Fruit fly (Drosophila melanogaster) whole organism, embryonic: ENCODE measurements around the gene dikar.

Experiments
- Asciz ChIP-seq: fragments of 200-800 bp; sonication (Bioruptor generic); optimal IDR thresholded peaks from 2 replicates; lab custom pipeline; 2017; ENCODE audit warnings: missing biosample characterization, mild to moderate bottlenecking, missing genetic modification characterization, missing genetic modification reagents
- Awh ChIP-seq: fragments of 200-800 bp; sonication (Bioruptor generic); IDR thresholded peaks from 2 replicates; pipeline ENCODE4, ENCODE4 v1.3.6; 2022; ENCODE audit warnings: missing biosample characterization, missing genetic modification characterization
- B-H1 ChIP-seq: fragments of 200-800 bp; sonication (Bioruptor generic); IDR thresholded peaks from 3 replicates; pipeline ENCODE4 v1.3.6; 2022; ENCODE audit warnings: missing biosample characterization, missing genetic modification characterization
- Blimp-1 ChIP-seq: fragments of 200-800 bp; sonication (Bioruptor generic); optimal IDR thresholded peaks from 3 replicates; lab custom pipeline; 2018; ENCODE audit warnings: missing biosample characterization, missing genetic modification characterization, mild to moderate bottlenecking, moderate library complexity, missing genetic modification reagents
- CG10209 ChIP-seq: fragments of 200-800 bp; sonication (Bioruptor generic); optimal IDR thresholded peaks from 3 replicates; lab custom pipeline; 2017; ENCODE audit warnings: missing biosample characterization, mild to moderate bottlenecking, missing genetic modification characterization, missing genetic modification reagents
- CG10321 ChIP-seq: fragments of 200-800 bp; sonication (Bioruptor generic); IDR thresholded peaks from 2 replicates; pipeline ENCODE4 v1.3.6; 2022; ENCODE audit warnings: missing biosample characterization, missing genetic modification characterization
- CG10366 ChIP-seq: fragments of 200-800 bp; sonication (Bioruptor generic); IDR thresholded peaks from 2 replicates; pipeline ENCODE4 v1.3.6; 2022; ENCODE audit warnings: missing biosample characterization, missing genetic modification characterization
- CG11456 ChIP-seq: fragments of 200-800 bp; sonication (Bioruptor generic); IDR thresholded peaks from 3 replicates; pipeline ENCODE4 v1.3.6; 2022; ENCODE audit warnings: missing biosample characterization, missing genetic modification characterization
- CG12236 ChIP-seq: fragments of 200-800 bp; sonication (Bioruptor generic); optimal IDR thresholded peaks from 2 replicates; lab custom pipeline; 2016; ENCODE audit warnings: missing biosample characterization, missing genetic modification characterization
- CG13123 ChIP-seq: fragments of 200-800 bp; sonication (Bioruptor generic); optimal IDR thresholded peaks from 2 replicates; lab custom pipeline; 2016; ENCODE audit warnings: missing biosample characterization, missing genetic modification characterization
- CG14710 ChIP-seq: fragments of 200-800 bp; sonication (Bioruptor generic); optimal IDR thresholded peaks from 3 replicates; lab custom pipeline; 2019; ENCODE audit warnings: missing biosample characterization, mild to moderate bottlenecking, missing genetic modification characterization, moderate library complexity
- CG2116 ChIP-seq: fragments of 200-800 bp; sonication (Bioruptor generic); optimal IDR thresholded peaks from 3 replicates; lab custom pipeline; 2018; ENCODE audit warnings: missing biosample characterization, mild to moderate bottlenecking, missing genetic modification characterization
- CG32532 ChIP-seq: fragments of 200-800 bp; sonication (Bioruptor generic); IDR thresholded peaks from 2 replicates; pipeline ENCODE4 v1.3.6; 2022; ENCODE audit warnings: missing biosample characterization, missing genetic modification characterization
- CG9215 ChIP-seq: fragments of 200-800 bp; sonication (Bioruptor generic); IDR thresholded peaks from 2 replicates; pipeline ENCODE4 v1.3.6; 2022; ENCODE audit warnings: missing biosample characterization, missing genetic modification characterization
- CG9437 ChIP-seq: fragments of 200-800 bp; sonication (Bioruptor generic); optimal IDR thresholded peaks from 2 replicates; lab custom pipeline; 2018; ENCODE audit warnings: missing biosample characterization, mild to moderate bottlenecking, missing genetic modification characterization
- Doc3 ChIP-seq: fragments of 200-800 bp; sonication (Bioruptor generic); IDR thresholded peaks from 3 replicates; pipeline ENCODE4 v1.3.6; 2022; ENCODE audit warnings: missing biosample characterization, missing genetic modification characterization; ENCODE audit not compliant: partially characterized antibody
- E2f1 ChIP-seq: fragments of 200-800 bp; sonication (Bioruptor generic); IDR thresholded peaks from 2 replicates; pipeline ENCODE4 v1.3.6; 2022; ENCODE audit warnings: missing biosample characterization, missing genetic modification characterization
- Ets97D ChIP-seq: fragments of 200-800 bp; sonication (Bioruptor generic); optimal IDR thresholded peaks from 3 replicates; lab custom pipeline; 2016; ENCODE audit warnings: missing biosample characterization, missing genetic modification characterization
- HLH4C ChIP-seq: fragments of 200-800 bp; sonication (Bioruptor generic); IDR thresholded peaks from 3 replicates; pipeline ENCODE4 v1.3.6; 2022; ENCODE audit warnings: missing biosample characterization, missing genetic modification characterization; ENCODE audit not compliant: partially characterized antibody
- Hand ChIP-seq: fragments of 200-800 bp; sonication (Bioruptor generic); optimal IDR thresholded peaks from 2 replicates; lab custom pipeline; 2017; ENCODE audit warnings: mild to moderate bottlenecking, missing biosample characterization, missing genetic modification reagents, missing genetic modification characterization
- Hey ChIP-seq: fragments of 200-800 bp; sonication (Bioruptor generic); optimal IDR thresholded peaks from 3 replicates; lab custom pipeline; 2018; ENCODE audit warnings: missing biosample characterization, mild to moderate bottlenecking, missing genetic modification characterization
- HmgZ ChIP-seq: fragments of 200-800 bp; sonication (Bioruptor generic); optimal IDR thresholded peaks from 2 replicates; lab custom pipeline; 2018; ENCODE audit warnings: missing biosample characterization, mild to moderate bottlenecking, missing genetic modification characterization
- Hmr ChIP-seq: fragments of 200-800 bp; sonication (Bioruptor generic); optimal IDR thresholded peaks from 3 replicates; lab custom pipeline; 2017; ENCODE audit warnings: mild to moderate bottlenecking, missing biosample characterization, missing genetic modification reagents, missing genetic modification characterization
- Hr3 ChIP-seq: fragments of 200-800 bp; sonication (Bioruptor generic); optimal IDR thresholded peaks from 3 replicates; lab custom pipeline; 2016; ENCODE audit warnings: missing biosample characterization, missing genetic modification characterization
- Mes4 ChIP-seq: fragments of 200-800 bp; sonication (Bioruptor generic); optimal IDR thresholded peaks from 2 replicates; lab custom pipeline; 2016; ENCODE audit warnings: missing biosample characterization, missing genetic modification characterization
- Myb ChIP-seq: fragments of 200-800 bp; sonication (Bioruptor generic); optimal IDR thresholded peaks from 2 replicates; lab custom pipeline; 2016; ENCODE audit warnings: missing biosample characterization, missing genetic modification characterization
- Ptx1 ChIP-seq: fragments of 200-800 bp; sonication (Bioruptor generic); IDR thresholded peaks from 2 replicates; pipeline ENCODE4 v1.3.6; 2022; ENCODE audit warnings: missing biosample characterization, missing genetic modification characterization
- TFAM ChIP-seq: fragments of 200-800 bp; sonication (Bioruptor generic); optimal IDR thresholded peaks from 2 replicates; lab custom pipeline; 2017; ENCODE audit warnings: missing biosample characterization, missing genetic modification characterization, inconsistent platforms
- Taf1 ChIP-seq: fragments of 200-800 bp; sonication (Bioruptor generic); IDR thresholded peaks from 2 replicates; pipeline ENCODE4 v1.3.6; 2022; ENCODE audit warnings: missing biosample characterization, missing genetic modification characterization
- Usf ChIP-seq: fragments of 200-800 bp; sonication (Bioruptor generic); optimal IDR thresholded peaks from 2 replicates; lab custom pipeline; 2017; ENCODE audit warnings: missing genotype, missing biosample characterization, missing genetic modification characterization
- disco-r ChIP-seq: fragments of 200-800 bp; sonication (Bioruptor generic); optimal IDR thresholded peaks from 2 replicates; lab custom pipeline; 2016; ENCODE audit warnings: missing biosample characterization, missing genetic modification characterization
- en ChIP-seq: fragments of 200-800 bp; sonication (Bioruptor generic); optimal IDR thresholded peaks from 2 replicates; lab custom pipeline; 2016; ENCODE audit warnings: missing biosample characterization, missing genetic modification characterization
- ewg ChIP-seq: fragments of 200-800 bp; sonication (Bioruptor generic); optimal IDR thresholded peaks from 3 replicates; lab custom pipeline; 2017; ENCODE audit warnings: mild to moderate bottlenecking, missing biosample characterization, missing genetic modification reagents, missing genetic modification characterization
- gsb ChIP-seq: fragments of 200-800 bp; sonication (Bioruptor generic); IDR thresholded peaks from 2 replicates; pipeline ENCODE4 v1.3.6; 2022; ENCODE audit warnings: missing biosample characterization, missing genetic modification characterization
- hb ChIP-seq: fragments of 200-800 bp; sonication (Bioruptor generic); IDR thresholded peaks from 3 replicates; pipeline ENCODE4 v1.3.6; 2022; ENCODE audit warnings: missing biosample characterization, missing genetic modification characterization; ENCODE audit not compliant: partially characterized antibody
- her ChIP-seq: fragments of 200-800 bp; sonication (Bioruptor generic); optimal IDR thresholded peaks from 2 replicates; lab custom pipeline; 2016; ENCODE audit warnings: missing biosample characterization, missing genetic modification characterization
- hth ChIP-seq: fragments of >200 bp; optimal IDR thresholded peaks from 2 replicates; lab custom pipeline; 2017; ENCODE audit warnings: inconsistent platforms
- jing ChIP-seq: fragments of 200-800 bp; sonication (Bioruptor generic); optimal IDR thresholded peaks from 2 replicates; lab custom pipeline; 2018; ENCODE audit warnings: missing biosample characterization, mild to moderate bottlenecking, missing genetic modification characterization
- lbe ChIP-seq: fragments of 200-800 bp; sonication (Bioruptor generic); optimal IDR thresholded peaks from 2 replicates; lab custom pipeline; 2016; ENCODE audit warnings: missing biosample characterization, mild to moderate bottlenecking, missing genetic modification characterization
- lilli ChIP-seq: fragments of 200-800 bp; sonication (Bioruptor generic); optimal IDR thresholded peaks from 3 replicates; lab custom pipeline; 2016; ENCODE audit warnings: missing biosample characterization, missing genetic modification characterization
- oc ChIP-seq: fragments of 200-800 bp; sonication (Bioruptor generic); optimal IDR thresholded peaks from 2 replicates; lab custom pipeline; 2018; ENCODE audit warnings: missing biosample characterization, mild to moderate bottlenecking, missing genetic modification characterization, moderate library complexity
- pb ChIP-seq: fragments of 200-800 bp; sonication (Bioruptor generic); optimal IDR thresholded peaks from 3 replicates; lab custom pipeline; 2016; ENCODE audit warnings: missing biosample characterization, missing genetic modification characterization
- peb ChIP-seq: fragments of 200-800 bp; sonication (Bioruptor generic); IDR thresholded peaks from 2 replicates; pipeline ENCODE4 v1.3.6; 2022; ENCODE audit warnings: missing biosample characterization, missing genetic modification characterization
- rib ChIP-seq: fragments of 200-800 bp; sonication (Bioruptor generic); IDR thresholded peaks from 2 replicates; pipeline ENCODE4 v1.3.6; 2022; ENCODE audit warnings: missing biosample characterization, missing genetic modification characterization
- run ChIP-seq: fragments of 200-800 bp; sonication (Bioruptor generic); optimal IDR thresholded peaks from 3 replicates; lab custom pipeline; 2018; ENCODE audit warnings: missing biosample characterization, mild to moderate bottlenecking, missing genetic modification characterization
- salm ChIP-seq: fragments of 200-800 bp; sonication (Bioruptor generic); optimal IDR thresholded peaks from 2 replicates; lab custom pipeline; 2018; ENCODE audit warnings: missing biosample characterization, mild to moderate bottlenecking, missing genetic modification characterization
- tll ChIP-seq, 2 experiments: fragments of 200-800 bp in 1 of 2; fragments of >200 bp in 1 of 2; sonication (Bioruptor generic) in 1 of 2; optimal IDR thresholded peaks; 2 replicates each; lab custom pipeline; 2017 to 2019; ENCODE audit warnings: missing biosample characterization in 2 of 2, missing genetic modification characterization in 2 of 2, mild to moderate bottlenecking in 1 of 2, moderate library complexity in 1 of 2
- toy ChIP-seq: fragments of 200-800 bp; sonication (Bioruptor generic); IDR thresholded peaks from 2 replicates; pipeline ENCODE4 v1.3.6; 2022; ENCODE audit warnings: missing biosample characterization, missing genetic modification characterization
- tup ChIP-seq: fragments of 200-800 bp; sonication (Bioruptor generic); optimal IDR thresholded peaks from 2 replicates; lab custom pipeline; 2016; ENCODE audit warnings: missing biosample characterization, mild to moderate bottlenecking, missing genetic modification characterization, moderate library complexity
- tx ChIP-seq: fragments of 200-800 bp; sonication (Bioruptor generic); optimal IDR thresholded peaks from 2 replicates; lab custom pipeline; 2016; ENCODE audit warnings: missing biosample characterization, missing genetic modification characterization
- zen2 ChIP-seq: fragments of 200-800 bp; sonication (Bioruptor generic); IDR thresholded peaks from 3 replicates; pipeline ENCODE4 v1.3.6; 2022; ENCODE audit warnings: missing biosample characterization, missing genetic modification characterization; ENCODE audit not compliant: partially characterized antibody
- zfh2 ChIP-seq: fragments of 200-800 bp; sonication (Bioruptor generic); optimal IDR thresholded peaks from 2 replicates; lab custom pipeline; 2016; ENCODE audit warnings: missing biosample characterization, missing genetic modification characterization

Gene dikar

DNA sequence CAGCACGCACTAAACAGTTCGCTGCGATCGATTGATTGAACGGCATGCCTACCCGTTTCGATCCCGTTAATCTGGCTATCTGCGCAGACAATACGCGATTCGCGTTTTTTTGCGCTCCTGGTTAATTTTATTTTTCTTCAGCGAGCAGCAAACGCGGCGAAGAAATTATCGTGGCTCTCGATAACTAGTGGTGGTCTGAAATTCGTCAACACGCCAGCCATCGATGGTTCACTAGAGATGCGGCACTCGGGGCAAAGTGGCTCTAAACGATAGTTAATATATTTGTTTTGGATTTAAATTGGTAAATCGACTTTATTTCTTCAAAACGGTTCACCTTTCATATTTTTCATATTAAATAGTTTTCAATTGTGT, at the start of gene dikar (continued):
- no peak for TF ChIP-seq CG2116 (GFP tag; lab: Kevin White, UChicago)
- peak; percentile 45 for TF ChIP-seq peb (GFP tag; lab: Robert Waterston, UW)
- TF ChIP-seq B-H1 (GFP tag; lab: Robert Waterston, UW): no peak; the same call in 2 of the 3 replicates
- TF ChIP-seq E2f1 (GFP tag; lab: Robert Waterston, UW): 0 out of 2 replicates have a peak, but pooled peaks have one; percentile 22
- TF ChIP-seq Myb (GFP tag; lab: Kevin White, UChicago): no peak
- no peak for TF ChIP-seq tx (GFP tag; lab: Kevin White, UChicago)
- TF ChIP-seq CG10209 (GFP tag; lab: Kevin White, UChicago): no peak
- TF ChIP-seq run (tag; lab: Kevin White, UChicago): no peak
- TF ChIP-seq tup: no peak
- TF ChIP-seq Ets97D (GFP tag; lab: Kevin White, UChicago): no peak
- peak; percentile 22; the same call in 1 of the 2 replicates for TF ChIP-seq rib
- TF ChIP-seq salm (tag; lab: Kevin White, UChicago): no peak
- TF ChIP-seq TFAM (GFP tag; lab: Kevin White, UChicago): no peak
- TF ChIP-seq Doc3 (GFP tag; lab: Robert Waterston, UW): peak; percentile 64
- TF ChIP-seq lbe (GFP tag; lab: Kevin White, UChicago): no peak
- TF ChIP-seq Blimp-1: no peak
- peak; percentile 67 for TF ChIP-seq Hr3 (GFP tag; lab: Kevin White, UChicago)
- TF ChIP-seq CG11456 (GFP tag; lab: Robert Waterston, UW): peak; percentile 86
- peak; percentile 58 for TF ChIP-seq zfh2
- no peak for TF ChIP-seq HmgZ (tag; lab: Kevin White, UChicago)
- no peak for TF ChIP-seq tll (GFP tag; optimal IDR thresholded peaks at IDR 0.05; lab: Kevin White, UChicago)
- peak; percentile 59; the same call in 2 of the 3 replicates for TF ChIP-seq zen2 (GFP tag; lab: Robert Waterston, UW)
- TF ChIP-seq CG32532 (GFP tag; lab: Robert Waterston, UW): peak; percentile 73
- no peak for TF ChIP-seq her
- peak; percentile 70 for TF ChIP-seq hb (GFP tag; lab: Robert Waterston, UW)
- peak; percentile 5; the same call in 1 of the 2 replicates for TF ChIP-seq gsb (GFP tag; lab: Robert Waterston, UW)
- peak; percentile 69 for TF ChIP-seq HLH4C
- no peak for TF ChIP-seq hth (lab: Kevin White, UChicago)
- TF ChIP-seq Ptx1 (GFP tag; lab: Robert Waterston, UW): peak; percentile 70
- no peak for TF ChIP-seq oc (tag; lab: Kevin White, UChicago)
- TF ChIP-seq CG12236: no peak
- TF ChIP-seq Mes4 (GFP tag; lab: Kevin White, UChicago): no peak
- TF ChIP-seq pb (GFP tag; lab: Kevin White, UChicago): no peak
- peak; percentile 48 for TF ChIP-seq CG14710 (tag; lab: Kevin White, UChicago)
- peak; percentile 67 for TF ChIP-seq CG9437 (GFP tag; lab: Kevin White, UChicago)
- TF ChIP-seq CG9215: peak; percentile 67
- no peak for TF ChIP-seq disco-r (GFP tag; lab: Kevin White, UChicago)
- peak; percentile 70 for TF ChIP-seq CG10366 (GFP tag; lab: Robert Waterston, UW)
- no peak for TF ChIP-seq CG10321 (GFP tag; lab: Robert Waterston, UW)
- TF ChIP-seq Hmr (GFP tag; lab: Kevin White, UChicago): peak; percentile 62
- TF ChIP-seq Usf: no peak
- no peak for TF ChIP-seq en (GFP tag; lab: Kevin White, UChicago)
- TF ChIP-seq Taf1 (GFP tag; lab: Robert Waterston, UW): peak; percentile 57
- TF ChIP-seq Awh (GFP tag; lab: Robert Waterston, UW): no peak
- TF ChIP-seq Hand (GFP tag; lab: Kevin White, UChicago): no peak
- TF ChIP-seq jing (GFP tag; lab: Kevin White, UChicago): no peak
- no peak for TF ChIP-seq toy (GFP tag; lab: Robert Waterston, UW)
- no peak for TF ChIP-seq ewg (GFP tag; lab: Kevin White, UChicago)
- peak; percentile 44 for TF ChIP-seq Asciz (GFP tag; lab: Kevin White, UChicago)
- TF ChIP-seq lilli (GFP tag; lab: Kevin White, UChicago): peak; percentile 62
- TF ChIP-seq Hey (tag; lab: Kevin White, UChicago): no peak
- no peak for TF ChIP-seq CG13123
